Worm (Caenorhabditis elegans) whole organism, L4/young adult: ENCODE measurements around the gene ckb-1.

ENCODE experiments used
- W03F9.2 ChIP-seq: fragments of 150-350 bp; optimal IDR thresholded peaks from 2 replicates; lab custom pipeline; 2014; ENCODE audit warnings: missing biosample characterization, missing genetic modification characterization
- dao-5 ChIP-seq: sonication (generic microtip); optimal IDR thresholded peaks from 2 replicates; lab custom pipeline; 2016; ENCODE audit warnings: missing genotype, missing genetic modification characterization, moderate library complexity, missing compliant biosample characterization
- him-1 ChIP-seq: sonication (generic microtip); optimal IDR thresholded peaks from 2 replicates; lab custom pipeline; 2016; ENCODE audit warnings: missing genotype, missing genetic modification reagents, missing genetic modification characterization, missing compliant biosample characterization

ckb-1 gene

DNA sequence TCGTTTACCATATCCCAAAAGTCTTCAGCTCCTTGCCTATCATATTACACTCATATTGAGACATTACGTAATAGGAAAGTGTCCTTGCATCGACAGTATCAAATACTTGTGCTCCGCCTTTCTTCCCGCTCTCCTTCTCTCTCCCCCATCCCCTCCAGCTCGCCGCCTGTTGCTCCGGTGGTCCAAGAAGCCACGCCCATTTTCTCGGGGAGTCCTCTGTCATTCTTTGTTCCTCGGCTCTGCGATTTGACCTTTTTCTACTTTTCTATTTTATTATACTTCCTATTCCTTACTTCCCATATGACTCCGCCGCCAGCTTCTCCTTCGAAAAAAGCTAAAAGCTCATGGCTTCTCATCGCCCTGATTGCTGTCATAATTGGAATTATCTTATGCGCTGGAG lies 8.7 kb upstream of the ckb-1 start, which contains the start of gene mnp-1:
Gene mnp-1, plus strand, starts transcription at position 211 of the 400 bp plus-strand sequence.
- TF ChIP-seq W03F9.2 (tag; lab: Kevin White, UChicago) (no peak), him-1 (tag; lab: Kevin White, UChicago) (no peak), dao-5 (tag; lab: Kevin White, UChicago) (no peak)

DNA sequence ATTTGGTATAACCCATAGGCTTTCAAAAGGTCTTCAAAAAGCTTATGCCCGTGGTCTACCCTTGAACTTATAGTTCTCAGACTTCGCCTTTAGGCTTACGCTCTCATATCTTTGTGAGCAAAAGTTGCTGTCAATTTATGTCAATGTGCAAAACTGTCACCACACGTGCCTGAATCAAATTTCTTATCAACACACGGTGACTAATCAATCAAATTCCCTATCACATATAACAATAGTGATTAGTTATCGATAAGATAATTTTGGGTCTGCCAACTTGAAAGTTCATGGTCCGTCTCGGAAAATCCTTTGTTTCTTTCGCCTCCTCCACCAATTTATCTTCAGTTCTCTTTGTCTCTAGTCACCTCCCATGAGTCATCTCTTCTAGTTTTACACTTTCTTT lies 7.6 kb upstream of the ckb-1 start:
- no peak for TF ChIP-seq dao-5 (tag; lab: Kevin White, UChicago)
- no peak for TF ChIP-seq him-1 (tag; lab: Kevin White, UChicago)
- TF ChIP-seq W03F9.2 (tag; lab: Kevin White, UChicago) = no peak

DNA sequence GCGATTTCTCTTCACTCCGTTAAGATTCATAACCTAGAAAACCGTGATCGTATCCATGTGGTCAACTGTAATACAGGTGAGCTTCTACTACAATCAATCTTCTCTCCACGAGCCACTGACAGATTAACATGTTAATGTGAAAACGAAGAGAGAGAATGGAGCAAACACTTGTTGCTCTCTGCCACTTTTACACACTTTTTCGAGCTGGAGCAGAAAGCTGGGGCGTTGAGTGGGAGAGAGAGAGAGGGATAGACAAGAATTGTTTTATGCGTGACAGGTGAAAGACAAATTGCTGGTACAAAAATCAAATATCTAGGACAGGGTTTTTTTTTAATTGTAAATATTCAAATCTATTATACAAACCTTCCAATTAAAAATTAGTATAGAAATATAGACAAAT lies 6.7 kb upstream of the ckb-1 start:
- TF ChIP-seq him-1 (tag; lab: Kevin White, UChicago) = no peak
- no peak for TF ChIP-seq W03F9.2 (tag; lab: Kevin White, UChicago)
- TF ChIP-seq dao-5 (tag; lab: Kevin White, UChicago) = no peak

ce11 chrIII:4359208-4359607 lies 5.9 kb upstream of the ckb-1 start:
- no peak for TF ChIP-seq W03F9.2 (tag; lab: Kevin White, UChicago)
- TF ChIP-seq dao-5 (tag; lab: Kevin White, UChicago) = no peak
- no peak for TF ChIP-seq him-1 (tag; lab: Kevin White, UChicago)

- TF ChIP-seq him-1 (tag; lab: Kevin White, UChicago) = no peak
- no peak for TF ChIP-seq dao-5 (tag; lab: Kevin White, UChicago)
- TF ChIP-seq W03F9.2 (tag; lab: Kevin White, UChicago) = no peak
Measured at ce11 chrIII:4359900-4360299, 5.2 kb upstream of the ckb-1 start.

ce11 chrIII:4362332-4362731 lies 2.7 kb upstream of the ckb-1 start:
- TF ChIP-seq W03F9.2 (tag; lab: Kevin White, UChicago) = no peak
- no peak for TF ChIP-seq dao-5 (tag; lab: Kevin White, UChicago)
- no peak for TF ChIP-seq him-1 (tag; lab: Kevin White, UChicago)

DNA sequence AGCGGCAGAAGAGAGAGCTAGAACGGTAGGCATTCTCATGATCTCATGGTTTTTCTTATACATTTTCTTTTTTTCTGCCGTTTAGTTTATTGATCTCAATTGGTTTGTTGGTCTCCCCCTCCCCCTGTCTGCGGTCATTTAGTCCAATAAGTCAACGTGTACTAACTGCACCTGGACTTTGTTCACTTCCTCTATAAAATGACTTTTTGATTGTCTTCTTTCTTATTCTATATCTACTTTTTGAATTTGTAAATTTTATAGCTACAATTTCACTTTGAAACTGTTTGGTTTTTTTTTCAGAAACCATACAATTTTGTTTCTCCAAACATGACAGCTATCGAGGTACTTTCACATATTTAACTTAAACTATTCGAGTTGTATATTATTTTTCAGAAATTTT lies 2.6 kb downstream of the ckb-1 start, which contains the start of gene ckb-2:
Gene ckb-2, plus strand, starts transcription at position 301 of the 400 bp plus-strand sequence.
- TF ChIP-seq W03F9.2 (tag; lab: Kevin White, UChicago) = no peak
- no peak for TF ChIP-seq dao-5 (tag; lab: Kevin White, UChicago)
- TF ChIP-seq him-1 (tag; lab: Kevin White, UChicago) = no peak

- peak; percentile 75 for TF ChIP-seq dao-5 (tag; lab: Kevin White, UChicago)
Measured at ce11 chrIII:4369381-4369809, 4.3 kb downstream of the ckb-1 start.

ce11 chrIII:4370585-4370984 lies 5.5 kb downstream of the ckb-1 start, which contains the start of gene ckb-3:
Gene ckb-3 (plus strand): TSS chrIII:4370885.
- TF ChIP-seq him-1 (tag; lab: Kevin White, UChicago) = no peak
- TF ChIP-seq dao-5 (tag; lab: Kevin White, UChicago) = no peak
- no peak for TF ChIP-seq W03F9.2 (tag; lab: Kevin White, UChicago)

DNA sequence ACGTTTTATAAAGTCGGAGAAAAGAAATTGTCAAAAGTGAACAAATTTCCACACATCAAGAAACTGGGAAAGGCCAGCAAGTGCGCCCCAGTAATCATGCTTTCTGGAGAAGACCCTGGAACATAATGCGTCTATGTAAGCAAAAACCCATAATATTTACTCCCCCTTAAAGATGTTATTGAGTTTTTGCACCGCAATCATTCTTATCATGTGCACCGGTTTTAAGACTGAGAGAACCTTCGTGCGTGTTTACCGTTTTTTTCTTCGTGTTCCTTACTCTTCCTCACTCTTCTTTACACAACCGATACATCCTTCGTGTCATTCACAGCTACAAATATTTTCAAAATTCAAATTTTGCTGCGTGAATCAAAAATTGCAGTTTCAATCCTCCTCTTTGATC lies 7.8 kb downstream of the ckb-1 start:
- TF ChIP-seq W03F9.2 (tag; lab: Kevin White, UChicago) (no peak), him-1 (tag; lab: Kevin White, UChicago) (no peak), dao-5 (tag; lab: Kevin White, UChicago) (no peak)

- TF ChIP-seq him-1 (tag; lab: Kevin White, UChicago) (no peak), W03F9.2 (tag; lab: Kevin White, UChicago) (no peak), dao-5 (tag; lab: Kevin White, UChicago) (no peak)
Measured at ce11 chrIII:4374854-4375253, 9.8 kb downstream of the ckb-1 start, which contains the start of gene pals-26. Gene pals-26 (plus strand): TSS chrIII:4375154.

ce11 chrIII:4379717-4380116 lies 14.6 kb downstream of the ckb-1 start, which contains the start of gene B0284.3:
Gene B0284.3 (minus strand): TSS chrIII:4379817.
- no peak for TF ChIP-seq him-1 (tag; lab: Kevin White, UChicago)

DNA sequence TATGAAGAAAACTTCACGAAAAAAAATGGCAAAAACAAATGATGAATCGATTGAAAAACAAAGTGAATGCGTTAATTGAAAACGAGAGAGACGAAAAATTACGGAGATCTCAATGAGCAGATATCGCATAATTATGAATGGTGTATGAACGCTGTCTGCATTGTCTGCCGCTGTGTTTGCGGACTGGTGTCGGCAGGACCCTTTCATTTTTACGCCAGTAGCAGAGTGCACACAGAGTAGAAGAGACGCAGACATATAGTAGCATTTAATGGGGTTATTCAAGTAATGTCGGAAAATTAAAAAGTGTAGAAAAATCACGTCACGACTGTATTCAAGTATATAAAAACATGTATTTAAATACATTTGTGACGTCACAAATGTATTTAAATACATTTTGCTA lies 15.8 kb downstream of the ckb-1 start:
- TF ChIP-seq him-1 (tag; lab: Kevin White, UChicago) = no peak
- no peak for TF ChIP-seq W03F9.2 (tag; lab: Kevin White, UChicago)
- no peak for TF ChIP-seq dao-5 (tag; lab: Kevin White, UChicago)

ce11 chrIII:4381343-4381742 lies 16.3 kb downstream of the ckb-1 start, which contains the start of gene pals-27:
Gene pals-27 (plus strand): TSS chrIII:4381643.
- TF ChIP-seq dao-5 (tag; lab: Kevin White, UChicago) (no peak), him-1 (tag; lab: Kevin White, UChicago) (no peak), W03F9.2 (tag; lab: Kevin White, UChicago) (no peak)
